Worm (Caenorhabditis elegans) whole organism, L1 larva: ENCODE results near the gene glb-20.

Experiments used
- C16A3.4 ChIP-seq: fragments of 150-350 bp; optimal IDR thresholded peaks from 2 replicates; lab custom pipeline; 2014; ENCODE audit warnings: missing biosample characterization, missing genetic modification characterization
- F16B12.6 ChIP-seq: fragments of 150-350 bp; optimal IDR thresholded peaks from 2 replicates; lab custom pipeline; 2014; ENCODE audit warnings: missing biosample characterization, missing genetic modification characterization
- ama-1 ChIP-seq: fragments of 150-350 bp; optimal IDR thresholded peaks from 2 replicates; lab custom pipeline; 2014
- blmp-1 ChIP-seq: fragments of 150-350 bp; optimal IDR thresholded peaks from 2 replicates; lab custom pipeline; 2014; ENCODE audit warnings: missing biosample characterization, missing genetic modification characterization
- dsc-1 ChIP-seq: sonication (generic microtip); optimal IDR thresholded peaks from 2 replicates; lab custom pipeline; 2016; ENCODE audit warnings: mild to moderate bottlenecking, missing genetic modification characterization, missing compliant biosample characterization
- efl-1 ChIP-seq, 4 experiments: fragments of 150-350 bp; optimal IDR thresholded peaks in 3 of 4; peaks in 1 of 4; 1 replicate in 1 of 4; 2 replicates in 3 of 4; lab custom pipeline; 2014; ENCODE audit warnings: missing biosample characterization in 2 of 4, missing genetic modification characterization in 2 of 4, missing genetic modification reagents in 2 of 4
- egl-27 ChIP-seq, 2 experiments: fragments of 150-350 bp in 1 of 2; sonication (generic microtip); optimal IDR thresholded peaks; 3 replicates each; lab custom pipeline; 2017 to 2018; ENCODE audit warnings: missing biosample characterization in 2 of 2, missing genetic modification characterization in 2 of 2, missing genetic modification reagents in 2 of 2
- elt-3 ChIP-seq, 6 experiments: fragments of 150-350 bp in 1 of 6; sonication (generic microtip); optimal IDR thresholded peaks; 2 replicates each; lab custom pipeline; 2017 to 2018; ENCODE audit warnings: missing biosample characterization in 6 of 6, missing genetic modification characterization in 6 of 6, inconsistent platforms in 1 of 6
- ets-5 ChIP-seq: fragments of 200-800 bp; sonication (Bioruptor generic); IDR thresholded peaks from 2 replicates; pipeline ENCODE4 v1.3.6; 2022; ENCODE audit warnings: missing genetic modification characterization, missing compliant biosample characterization
- hlh-17 ChIP-seq: fragments of 200-800 bp; sonication (Bioruptor generic); optimal IDR thresholded peaks from 2 replicates; lab custom pipeline; 2018; ENCODE audit warnings: missing genetic modification characterization, mild to moderate bottlenecking, missing compliant biosample characterization, moderate library complexity, borderline replicate concordance
- hpl-2 ChIP-seq: fragments of 150-350 bp; optimal IDR thresholded peaks from 2 replicates; lab custom pipeline; 2014; ENCODE audit warnings: missing biosample characterization, missing genetic modification reagents, missing genetic modification characterization
- jun-1 ChIP-seq: fragments of 150-350 bp; optimal IDR thresholded peaks from 2 replicates; lab custom pipeline; 2014; ENCODE audit warnings: missing biosample characterization, missing genetic modification reagents, missing genetic modification characterization
- lin-14 ChIP-seq: fragments of 200-800 bp; sonication (Bioruptor generic); optimal IDR thresholded peaks from 2 replicates; lab custom pipeline; 2018; ENCODE audit warnings: mild to moderate bottlenecking, missing genetic modification characterization, moderate library complexity, missing compliant biosample characterization
- lin-39 ChIP-seq: fragments of 150-350 bp; optimal IDR thresholded peaks from 2 replicates; lab custom pipeline; 2014; ENCODE audit warnings: missing biosample characterization, missing genetic modification reagents, missing genetic modification characterization
- lir-3 ChIP-seq: sonication (generic microtip); optimal IDR thresholded peaks from 2 replicates; lab custom pipeline; 2016; ENCODE audit warnings: mild to moderate bottlenecking, missing genetic modification characterization, moderate library complexity, missing compliant biosample characterization; ENCODE audit not compliant: poor library complexity
- lsy-2 ChIP-seq, 2 experiments: fragments of 150-350 bp; optimal IDR thresholded peaks; 2 replicates each; lab custom pipeline; 2014; ENCODE audit warnings: missing biosample characterization in 2 of 2, missing genetic modification characterization in 2 of 2
- mef-2 ChIP-seq: fragments of 150-350 bp; optimal IDR thresholded peaks from 2 replicates; lab custom pipeline; 2014; ENCODE audit warnings: missing biosample characterization, missing genetic modification characterization
- nhr-11 ChIP-seq: fragments of 150-350 bp; optimal IDR thresholded peaks from 2 replicates; lab custom pipeline; 2014; ENCODE audit warnings: missing biosample characterization, missing genetic modification characterization
- nhr-19 ChIP-seq: fragments of 200-800 bp; sonication (Bioruptor generic); conservative IDR thresholded peaks from 2 replicates; pipeline ENCODE4 v1.3.6; 2022; ENCODE audit warnings: missing genetic modification characterization, missing compliant biosample characterization
- nhr-20 ChIP-seq: sonication (generic microtip); optimal IDR thresholded peaks from 2 replicates; lab custom pipeline; 2016; ENCODE audit warnings: mild to moderate bottlenecking, missing genetic modification characterization, missing compliant biosample characterization
- nhr-237 ChIP-seq: fragments of 150-350 bp; optimal IDR thresholded peaks from 2 replicates; lab custom pipeline; 2014; ENCODE audit warnings: missing biosample characterization, missing genetic modification characterization
- nhr-47 ChIP-seq: sonication (generic microtip); optimal IDR thresholded peaks from 2 replicates; lab custom pipeline; 2016; ENCODE audit warnings: mild to moderate bottlenecking, missing genetic modification characterization, moderate library complexity, missing compliant biosample characterization
- nhr-71 ChIP-seq: sonication (generic microtip); optimal IDR thresholded peaks from 2 replicates; lab custom pipeline; 2016; ENCODE audit warnings: mild to moderate bottlenecking, missing genetic modification characterization, moderate library complexity, missing compliant biosample characterization
- pag-3 ChIP-seq: sonication (generic microtip); optimal IDR thresholded peaks from 2 replicates; lab custom pipeline; 2017; ENCODE audit warnings: missing genetic modification characterization, mild to moderate bottlenecking, missing compliant biosample characterization, antibody characterized with exemption, borderline replicate concordance; ENCODE audit not compliant: insufficient read depth
- pax-3 ChIP-seq: fragments of 200-800 bp; sonication (Bioruptor generic); optimal IDR thresholded peaks from 2 replicates; lab custom pipeline; 2018; ENCODE audit warnings: mild to moderate bottlenecking, missing genetic modification characterization, moderate library complexity, missing compliant biosample characterization
- pqm-1 ChIP-seq: sonication (generic microtip); optimal IDR thresholded peaks from 3 replicates; lab custom pipeline; 2017; ENCODE audit warnings: missing biosample characterization, missing genetic modification characterization
- rnt-1 ChIP-seq: sonication (generic microtip); optimal IDR thresholded peaks from 2 replicates; lab custom pipeline; 2016; ENCODE audit warnings: mild to moderate bottlenecking, missing genetic modification characterization, moderate library complexity, missing compliant biosample characterization
- snu-23 ChIP-seq: sonication (generic microtip); optimal IDR thresholded peaks from 2 replicates; lab custom pipeline; 2016; ENCODE audit warnings: missing genetic modification characterization, missing compliant biosample characterization
- unc-62 ChIP-seq: fragments of 150-350 bp; optimal IDR thresholded peaks from 2 replicates; lab custom pipeline; 2014; ENCODE audit warnings: missing biosample characterization, missing genetic modification reagents, missing genetic modification characterization
- zag-1 ChIP-seq: fragments of 150-350 bp; optimal IDR thresholded peaks from 2 replicates; lab custom pipeline; 2014; ENCODE audit warnings: missing biosample characterization, missing genetic modification characterization
- ztf-11 ChIP-seq, 2 experiments: sonication (generic microtip); optimal IDR thresholded peaks; 2 replicates each; lab custom pipeline; 2016 to 2017; ENCODE audit warnings: missing genetic modification characterization in 2 of 2, missing biosample characterization in 1 of 2, missing compliant biosample characterization in 1 of 2
- ztf-4 ChIP-seq: fragments of 150-350 bp; optimal IDR thresholded peaks from 2 replicates; lab custom pipeline; 2014; ENCODE audit warnings: missing biosample characterization, missing genetic modification characterization

glb-20 gene

ce11 chrX:13574029-13574428 lies 18.1 kb upstream of the glb-20 start (continued):
- no peak for TF ChIP-seq ztf-11 (tag; optimal IDR thresholded peaks at IDR 0.05; lab: Kevin White, UChicago)
- TF ChIP-seq lir-3, result no peak
- no peak for TF ChIP-seq F16B12.6 (tag; lab: Kevin White, UChicago)
- no peak for TF ChIP-seq ama-1 (lab: Kevin White, UChicago)
- TF ChIP-seq unc-62 (GFP tag; lab: Kevin White, UChicago), result no peak
- no peak for TF ChIP-seq nhr-237 (tag; lab: Kevin White, UChicago)
- no peak for TF ChIP-seq C16A3.4 (tag; lab: Kevin White, UChicago)
- TF ChIP-seq ztf-4 (tag; lab: Kevin White, UChicago), result no peak
- peak; percentile 34 for TF ChIP-seq pax-3 (tag; lab: Kevin White, UChicago)
- peak; percentile 92 for TF ChIP-seq dsc-1 (tag; lab: Kevin White, UChicago)
- no peak for TF ChIP-seq zag-1 (tag; lab: Kevin White, UChicago)
- TF ChIP-seq, all 84 proteins: peak for 6

ce11 chrX:13569854-13570253 lies 13.9 kb upstream of the glb-20 start, which contains the start of gene R01E6.7:
TSS of gene R01E6.7 (minus strand) at chrX:13569954.
- TF ChIP-seq elt-3 (tag; optimal IDR thresholded peaks at IDR 0.05; lab: Kevin White, UChicago), result no peak

ce11 chrX:13566436-13566835 lies 10.5 kb upstream of the glb-20 start, which contains the start of gene R01E6.2:
TSS of gene R01E6.2 (minus strand) at chrX:13566536.
- no peak for TF ChIP-seq efl-1 (optimal IDR thresholded peaks at IDR 0.05; lab: Kevin White, UChicago)
- peak in 1 of 2 experiments; percentile 37 for TF ChIP-seq efl-1 (GFP tag; optimal IDR thresholded peaks at IDR 0.05 in 1 of 2; lab: Kevin White, UChicago)
- TF ChIP-seq nhr-11 (tag; lab: Kevin White, UChicago), result no peak

- TF ChIP-seq nhr-71 (tag; lab: Kevin White, UChicago) (peak; percentile 62), zag-1 (tag; lab: Kevin White, UChicago) (no peak), lsy-2 (tag; optimal IDR thresholded peaks at IDR 0.05; lab: Kevin White, UChicago) (peak in 1 of 2 experiments; percentile 9), lin-39 (tag; lab: Kevin White, UChicago) (peak; percentile 32), egl-27 (tag; optimal IDR thresholded peaks at IDR 0.05; lab: Kevin White, UChicago) (no peak), rnt-1 (peak; percentile 49), unc-62 (GFP tag; lab: Kevin White, UChicago) (no peak), lir-3 (no peak), nhr-19 (GFP tag; lab: Robert Waterston, UW) (peak; percentile 14), nhr-20 (peak; percentile 7), blmp-1 (tag; lab: Kevin White, UChicago) (peak; percentile 26), mef-2 (peak; percentile 22), pag-3 (tag; lab: Kevin White, UChicago) (peak; percentile 62)
Observed at ce11 chrX:13561954-13562353, 6.0 kb upstream of the glb-20 start.

- TF ChIP-seq jun-1 (tag; lab: Kevin White, UChicago) (no peak), lin-14 (peak; percentile 70), pax-3 (tag; lab: Kevin White, UChicago) (no peak), pqm-1 (tag; lab: Kevin White, UChicago) (no peak), hpl-2 (GFP tag; lab: Kevin White, UChicago) (no peak), rnt-1 (peak; percentile 31), nhr-71 (tag; lab: Kevin White, UChicago) (peak; percentile 41), nhr-237 (tag; lab: Kevin White, UChicago) (no peak), ets-5 (GFP tag; lab: Robert Waterston, UW) (no peak)
Observed at ce11 chrX:13558667-13559066, 2.7 kb upstream of the glb-20 start.

ce11 chrX:13555098-13555497 lies 868 bp downstream of the glb-20 start:
- TF ChIP-seq rnt-1 (peak; percentile 71), mef-2 (peak; percentile 33), pag-3 (tag; lab: Kevin White, UChicago) (no peak), nhr-71 (tag; lab: Kevin White, UChicago) (peak; percentile 86), nhr-19 (GFP tag; lab: Robert Waterston, UW) (peak; percentile 51), snu-23 (GFP tag; lab: Kevin White, UChicago) (peak; percentile 21), nhr-47 (tag; lab: Kevin White, UChicago) (no peak), nhr-20 (peak; percentile 78), lin-14 (peak; percentile 72), hlh-17 (GFP tag; lab: Kevin White, UChicago) (no peak)
